Worm (Caenorhabditis elegans) whole organism, L4 larva: ENCODE results near the gene ugt-47.

Source experiments
- F10B5.3 ChIP-seq: sonication (generic microtip); optimal IDR thresholded peaks from 2 replicates; lab custom pipeline; 2016; ENCODE audit warnings: mild to moderate bottlenecking, missing genetic modification characterization, missing compliant biosample characterization
- F37D6.2 ChIP-seq: sonication (generic microtip); optimal IDR thresholded peaks from 2 replicates; lab custom pipeline; 2016; ENCODE audit warnings: mild to moderate bottlenecking, missing genetic modification characterization, missing compliant biosample characterization
- F44E2.7 ChIP-seq: fragments of 200-800 bp; sonication (Bioruptor generic); IDR thresholded peaks from 2 replicates; pipeline ENCODE4 v2.1.2; 2022; ENCODE audit warnings: missing genetic modification characterization, missing compliant biosample characterization
- Y105C5A.15 ChIP-seq: fragments of 200-800 bp; sonication (Bioruptor generic); IDR thresholded peaks from 2 replicates; pipeline ENCODE4 v1.3.6; 2022; ENCODE audit warnings: missing genetic modification characterization, missing compliant biosample characterization
- Y48G9A.11 ChIP-seq: fragments of 200-800 bp; sonication (Bioruptor generic); IDR thresholded peaks from 2 replicates; pipeline ENCODE4 v1.3.6; 2022; ENCODE audit warnings: missing genetic modification reagents, missing genetic modification characterization, missing compliant biosample characterization
- Y5F2A.4 ChIP-seq: fragments of 200-800 bp; sonication (Bioruptor generic); optimal IDR thresholded peaks from 2 replicates; lab custom pipeline; 2018; ENCODE audit warnings: mild to moderate bottlenecking, missing genetic modification characterization, missing compliant biosample characterization
- ZK546.5 ChIP-seq, 2 experiments: sonication (generic microtip); optimal IDR thresholded peaks; 2 replicates each; lab custom pipeline; 2017; ENCODE audit warnings: missing biosample characterization in 2 of 2, missing genetic modification characterization in 2 of 2
- aly-2 ChIP-seq: sonication (generic microtip); optimal IDR thresholded peaks from 2 replicates; lab custom pipeline; 2018; ENCODE audit warnings: missing biosample characterization, missing genetic modification characterization
- ceh-20 ChIP-seq: fragments of 200-800 bp; sonication (Bioruptor generic); IDR thresholded peaks from 2 replicates; pipeline ENCODE4 v1.3.6; 2022; ENCODE audit warnings: missing genetic modification reagents, missing genetic modification characterization, missing compliant biosample characterization
- daf-12 ChIP-seq: fragments of 150-350 bp; optimal IDR thresholded peaks from 2 replicates; lab custom pipeline; 2014; ENCODE audit warnings: missing biosample characterization, missing genetic modification reagents, missing genetic modification characterization
- daf-16 ChIP-seq, 3 experiments: sonication (generic microtip); optimal IDR thresholded peaks; 2 replicates each; lab custom pipeline; 2016 to 2017; ENCODE audit warnings: missing genetic modification characterization in 3 of 3, missing genetic modification reagents in 3 of 3, mild to moderate bottlenecking in 2 of 3, missing compliant biosample characterization in 2 of 3, missing biosample characterization in 1 of 3, moderate library complexity in 1 of 3
- daf-19 ChIP-seq: fragments of 200-800 bp; sonication (Bioruptor generic); conservative IDR thresholded peaks from 2 replicates; pipeline ENCODE4 v1.3.6; 2022; ENCODE audit warnings: missing genetic modification characterization, missing compliant biosample characterization
- daf-8 ChIP-seq: fragments of 200-800 bp; sonication (Bioruptor generic); IDR thresholded peaks from 2 replicates; pipeline ENCODE4 v1.3.6; 2022; ENCODE audit warnings: missing genetic modification characterization, missing compliant biosample characterization
- dpl-1 ChIP-seq: fragments of 150-350 bp; optimal IDR thresholded peaks from 2 replicates; lab custom pipeline; 2014; ENCODE audit warnings: missing biosample characterization, missing genetic modification reagents, missing genetic modification characterization
- egl-27 ChIP-seq: sonication (generic microtip); optimal IDR thresholded peaks from 3 replicates; lab custom pipeline; 2017; ENCODE audit warnings: missing biosample characterization, missing genetic modification reagents, missing genetic modification characterization
- hif-1 ChIP-seq, 2 experiments: sonication (generic microtip); optimal IDR thresholded peaks; 2 replicates each; lab custom pipeline; 2016 to 2017; ENCODE audit warnings: missing compliant biosample characterization in 2 of 2, missing genetic modification characterization in 2 of 2, missing genetic modification reagents in 2 of 2, missing genotype in 2 of 2, mild to moderate bottlenecking in 1 of 2
- hlh-11 ChIP-seq: fragments of 200-800 bp; sonication (Bioruptor generic); optimal IDR thresholded peaks from 2 replicates; lab custom pipeline; 2018; ENCODE audit warnings: mild to moderate bottlenecking, missing genetic modification characterization, missing compliant biosample characterization
- hlh-30 ChIP-seq: sonication (generic microtip); optimal IDR thresholded peaks from 2 replicates; lab custom pipeline; 2017; ENCODE audit warnings: antibody characterized with exemption, mild to moderate bottlenecking, missing genetic modification characterization, missing compliant biosample characterization; ENCODE audit not compliant: insufficient read depth
- hmg-1.1 ChIP-seq: fragments of 200-800 bp; sonication (Bioruptor generic); IDR thresholded peaks from 2 replicates; pipeline ENCODE4 v1.3.6; 2022; ENCODE audit warnings: missing genetic modification reagents, missing genetic modification characterization, missing compliant biosample characterization
- jun-1 ChIP-seq: fragments of 150-350 bp; optimal IDR thresholded peaks from 2 replicates; lab custom pipeline; 2014; ENCODE audit warnings: missing biosample characterization, missing genetic modification reagents, missing genetic modification characterization
- lin-15B ChIP-seq: fragments of 150-350 bp; sonication (generic microtip); optimal IDR thresholded peaks from 3 replicates; lab custom pipeline; 2014; ENCODE audit warnings: missing biosample characterization, missing genetic modification characterization
- lin-38 ChIP-seq: fragments of 200-800 bp; sonication (Bioruptor generic); IDR thresholded peaks from 2 replicates; pipeline ENCODE4 v1.3.6; 2022; ENCODE audit warnings: missing genetic modification reagents, missing genetic modification characterization, missing compliant biosample characterization
- lir-3 ChIP-seq: sonication (generic microtip); optimal IDR thresholded peaks from 2 replicates; lab custom pipeline; 2016; ENCODE audit warnings: mild to moderate bottlenecking, missing genetic modification characterization, missing compliant biosample characterization
- lsy-2 ChIP-seq, 2 experiments: fragments of 150-350 bp in 1 of 2; sonication (generic microtip) in 1 of 2; optimal IDR thresholded peaks; 2 replicates each; lab custom pipeline; 2014 to 2017; ENCODE audit warnings: missing biosample characterization in 2 of 2, missing genetic modification characterization in 2 of 2
- mdl-1 ChIP-seq, 2 experiments: fragments of 150-350 bp in 1 of 2; sonication (generic microtip) in 1 of 2; optimal IDR thresholded peaks; 2 replicates each; lab custom pipeline; 2014 to 2017; ENCODE audit warnings: missing biosample characterization in 2 of 2, missing genetic modification characterization in 2 of 2
- mdt-29 ChIP-seq: fragments of 200-800 bp; sonication (Bioruptor generic); IDR thresholded peaks from 2 replicates; pipeline ENCODE4 v1.3.6; 2022; ENCODE audit warnings: missing genetic modification reagents, missing genetic modification characterization, missing compliant biosample characterization
- mep-1 ChIP-seq: fragments of 150-350 bp; sonication (generic microtip); optimal IDR thresholded peaks from 3 replicates; lab custom pipeline; 2014; ENCODE audit warnings: missing biosample characterization, missing genetic modification characterization
- mxl-2 ChIP-seq: fragments of 200-800 bp; sonication (Bioruptor generic); conservative IDR thresholded peaks from 2 replicates; pipeline ENCODE4 v1.3.6; 2022; ENCODE audit warnings: missing genetic modification reagents, missing genetic modification characterization, missing compliant biosample characterization
- mxl-3 ChIP-seq: fragments of 200-800 bp; sonication (Bioruptor generic); optimal IDR thresholded peaks from 2 replicates; lab custom pipeline; 2018; ENCODE audit warnings: mild to moderate bottlenecking, missing genetic modification characterization, missing compliant biosample characterization
- nhr-102 ChIP-seq: sonication (generic microtip); optimal IDR thresholded peaks from 2 replicates; lab custom pipeline; 2016; ENCODE audit warnings: mild to moderate bottlenecking, missing genetic modification characterization, moderate library complexity, missing compliant biosample characterization
- nhr-25 ChIP-seq: sonication (generic microtip); optimal IDR thresholded peaks from 2 replicates; lab custom pipeline; 2017; ENCODE audit warnings: missing genetic modification characterization, mild to moderate bottlenecking, missing compliant biosample characterization, antibody characterized with exemption, moderate library complexity, borderline replicate concordance; ENCODE audit not compliant: insufficient read depth
- nhr-28 ChIP-seq: fragments of 150-350 bp; optimal IDR thresholded peaks from 2 replicates; lab custom pipeline; 2014; ENCODE audit warnings: missing biosample characterization, missing genetic modification characterization
- nhr-48 ChIP-seq: sonication (generic microtip); optimal IDR thresholded peaks from 2 replicates; lab custom pipeline; 2016; ENCODE audit warnings: mild to moderate bottlenecking, missing genetic modification characterization, missing compliant biosample characterization
- nhr-6 ChIP-seq: fragments of 150-350 bp; optimal IDR thresholded peaks from 2 replicates; lab custom pipeline; 2014; ENCODE audit warnings: missing biosample characterization, missing genetic modification characterization
- nhr-77 ChIP-seq: fragments of 150-350 bp; optimal IDR thresholded peaks from 2 replicates; lab custom pipeline; 2014; ENCODE audit warnings: missing biosample characterization, missing genetic modification characterization
- pqm-1 ChIP-seq: sonication (generic microtip); optimal IDR thresholded peaks from 2 replicates; lab custom pipeline; 2017; ENCODE audit warnings: missing biosample characterization, missing genetic modification characterization
- rbr-2 ChIP-seq: sonication (generic microtip); optimal IDR thresholded peaks from 2 replicates; lab custom pipeline; 2016; ENCODE audit warnings: missing genotype, missing genetic modification characterization, missing compliant biosample characterization
- saeg-2 ChIP-seq: fragments of 200-800 bp; sonication (Bioruptor generic); IDR thresholded peaks from 2 replicates; pipeline ENCODE4 v1.3.6; 2022; ENCODE audit warnings: missing genetic modification reagents, missing genetic modification characterization, missing compliant biosample characterization
- set-16 ChIP-seq: fragments of 200-800 bp; sonication (Bioruptor generic); IDR thresholded peaks from 2 replicates; pipeline ENCODE4 v1.3.6; 2022; ENCODE audit warnings: missing genetic modification reagents, missing genetic modification characterization, missing compliant biosample characterization
- snpc-4 ChIP-seq: fragments of 150-350 bp; optimal IDR thresholded peaks from 2 replicates; lab custom pipeline; 2014; ENCODE audit warnings: missing biosample characterization, missing genetic modification characterization
- spr-3 ChIP-seq: fragments of 200-800 bp; sonication (Bioruptor generic); optimal IDR thresholded peaks from 2 replicates; lab custom pipeline; 2018; ENCODE audit warnings: mild to moderate bottlenecking, missing genetic modification characterization, missing compliant biosample characterization
- tag-97 ChIP-seq: fragments of 200-800 bp; sonication (Bioruptor generic); IDR thresholded peaks from 2 replicates; pipeline ENCODE4 v1.3.6; 2022; ENCODE audit warnings: missing genetic modification characterization, missing compliant biosample characterization
- unc-130 ChIP-seq: sonication (generic microtip); optimal IDR thresholded peaks from 2 replicates; lab custom pipeline; 2016; ENCODE audit warnings: missing genetic modification reagents, missing genetic modification characterization, missing compliant biosample characterization
- unc-62 ChIP-seq, 3 experiments: fragments of 150-350 bp in 1 of 3; sonication (generic microtip); optimal IDR thresholded peaks in 2 of 3; peaks in 1 of 3; 1 replicate in 1 of 3; 2 replicates in 2 of 3; lab custom pipeline; 2014 to 2017; ENCODE audit warnings: missing biosample characterization in 3 of 3, missing genetic modification characterization in 3 of 3, missing genetic modification reagents in 3 of 3, missing genotype in 1 of 3
- zag-1 ChIP-seq: fragments of 150-350 bp; optimal IDR thresholded peaks from 2 replicates; lab custom pipeline; 2014; ENCODE audit warnings: missing biosample characterization, missing genetic modification characterization
- zfp-2 ChIP-seq: sonication (generic microtip); optimal IDR thresholded peaks from 2 replicates; lab custom pipeline; 2016; ENCODE audit warnings: mild to moderate bottlenecking, missing genetic modification characterization, missing compliant biosample characterization
- ztf-11 ChIP-seq: fragments of 150-350 bp; optimal IDR thresholded peaks from 2 replicates; lab custom pipeline; 2014; ENCODE audit warnings: missing biosample characterization, missing genetic modification characterization
- ztf-7 ChIP-seq: fragments of 150-350 bp; optimal IDR thresholded peaks from 2 replicates; lab custom pipeline; 2014; ENCODE audit warnings: missing biosample characterization, missing genetic modification characterization

ugt-47 gene

ce11 chrV:10090461-10090860, 7.9 kb downstream of the ugt-47 start, which contains the start of gene R04B5.7:
Gene R04B5.7, minus strand, starts transcription at chrV:10090561.
- TF ChIP-seq unc-62 (GFP tag; optimal IDR thresholded peaks at IDR 0.05 in 1 of 2; lab: Kevin White, UChicago) (peak in 1 of 2 experiments; percentile 19), unc-62 (tag; optimal IDR thresholded peaks at IDR 0.05; lab: Kevin White, UChicago) (no peak), hif-1 (tag; optimal IDR thresholded peaks at IDR 0.05; lab: Kevin White, UChicago) (no peak)

ce11 chrV:10087103-10087502, 11.3 kb downstream of the ugt-47 start, which contains the start of gene R04B5.5:
Gene R04B5.5, plus strand, starts transcription at chrV:10087480.
- TF ChIP-seq nhr-77 (tag; lab: Kevin White, UChicago) (peak; percentile 89), hlh-11 (tag; lab: Kevin White, UChicago) (peak; percentile 74), spr-3 (GFP tag; lab: Kevin White, UChicago) (no peak), dpl-1 (GFP tag; lab: Kevin White, UChicago) (no peak), nhr-28 (tag; lab: Kevin White, UChicago) (peak; percentile 90), lin-38 (GFP tag; lab: Robert Waterston, UW) (no peak), lin-15B (tag; lab: Kevin White, UChicago) (no peak), jun-1 (tag; lab: Kevin White, UChicago) (no peak), Y105C5A.15 (GFP tag; lab: Robert Waterston, UW) (no peak), ZK546.5 (tag; optimal IDR thresholded peaks at IDR 0.05; lab: Kevin White, UChicago) (no peak), F10B5.3 (tag; lab: Kevin White, UChicago) (no peak), F37D6.2 (tag; lab: Kevin White, UChicago) (no peak), unc-130 (GFP tag; lab: Kevin White, UChicago) (no peak), ceh-20 (GFP tag; lab: Robert Waterston, UW) (no peak), egl-27 (tag; lab: Kevin White, UChicago) (no peak), lsy-2 (tag; optimal IDR thresholded peaks at IDR 0.05; lab: Kevin White, UChicago) (peak in 1 of 2 experiments; percentile 33), nhr-25 (tag; lab: Kevin White, UChicago) (no peak), Y48G9A.11 (no peak), F44E2.7 (GFP tag; lab: Robert Waterston, UW) (no peak), nhr-6 (tag; lab: Kevin White, UChicago) (peak; percentile 2), mdt-29 (GFP tag; lab: Robert Waterston, UW) (no peak), mxl-2 (GFP tag; lab: Robert Waterston, UW) (no peak), daf-8 (GFP tag; lab: Robert Waterston, UW) (no peak), zfp-2 (tag; lab: Kevin White, UChicago) (no peak), zag-1 (no peak), aly-2 (tag; lab: Kevin White, UChicago) (no peak), rbr-2 (tag; lab: Kevin White, UChicago) (no peak), daf-12 (tag; lab: Kevin White, UChicago) (no peak), mep-1 (tag; lab: Kevin White, UChicago) (peak; percentile 13), saeg-2 (GFP tag; lab: Robert Waterston, UW) (no peak), unc-62 (GFP tag; optimal IDR thresholded peaks at IDR 0.05 in 1 of 2; lab: Kevin White, UChicago) (no peak), unc-62 (tag; optimal IDR thresholded peaks at IDR 0.05; lab: Kevin White, UChicago) (no peak), lir-3 (tag; lab: Kevin White, UChicago) (no peak), tag-97 (no peak), hmg-1.1 (GFP tag; lab: Robert Waterston, UW) (no peak), pqm-1 (peak; percentile 37), mxl-3 (GFP tag; lab: Kevin White, UChicago) (peak; percentile 79), hlh-30 (tag; lab: Kevin White, UChicago) (peak; percentile 58), nhr-48 (peak; percentile 49), nhr-102 (tag; lab: Kevin White, UChicago) (peak; percentile 48), hif-1 (tag; optimal IDR thresholded peaks at IDR 0.05; lab: Kevin White, UChicago) (no peak), set-16 (GFP tag; lab: Robert Waterston, UW) (no peak), Y5F2A.4 (GFP tag; lab: Kevin White, UChicago) (no peak), daf-19 (GFP tag; lab: Robert Waterston, UW) (no peak), mdl-1 (tag; optimal IDR thresholded peaks at IDR 0.05; lab: Kevin White, UChicago) (peak in 1 of 2 experiments; percentile 85), ztf-11 (tag; lab: Kevin White, UChicago) (no peak), ztf-7 (tag; lab: Kevin White, UChicago) (peak; percentile 46), daf-16 (GFP tag; optimal IDR thresholded peaks at IDR 0.05; lab: Kevin White, UChicago) (no peak), daf-16 (tag; optimal IDR thresholded peaks at IDR 0.05; lab: Kevin White, UChicago) (peak; percentile 70), snpc-4 (no peak)
